Fruit fly (Drosophila melanogaster) whole organism, prepupa: ENCODE results near the gene CG7675.

ENCODE experiments used
- Blimp-1 ChIP-seq: fragments of 200-800 bp; sonication (Bioruptor generic); optimal IDR thresholded peaks from 3 replicates; lab custom pipeline; 2017; ENCODE audit warnings: missing biosample characterization, missing genetic modification characterization, mild to moderate bottlenecking, moderate library complexity, missing genetic modification reagents
- CG16779 ChIP-seq: fragments of 200-800 bp; sonication (Bioruptor generic); optimal IDR thresholded peaks from 3 replicates; lab custom pipeline; 2017; ENCODE audit warnings: missing biosample characterization, mild to moderate bottlenecking, missing genetic modification characterization
- Sox102F ChIP-seq: fragments of 200-800 bp; sonication (Bioruptor generic); optimal IDR thresholded peaks from 2 replicates; lab custom pipeline; 2016; ENCODE audit warnings: missing biosample characterization, mild to moderate bottlenecking, missing genetic modification characterization
- net ChIP-seq: fragments of 200-800 bp; sonication (Bioruptor generic); optimal IDR thresholded peaks from 3 replicates; lab custom pipeline; 2016; ENCODE audit warnings: missing biosample characterization, missing genetic modification characterization
- salr ChIP-seq, 2 experiments: fragments of 200-800 bp; sonication (Bioruptor generic); optimal IDR thresholded peaks; 3 replicates each; lab custom pipeline; 2016 to 2018; ENCODE audit warnings: missing biosample characterization in 2 of 2, missing genetic modification characterization in 2 of 2, mild to moderate bottlenecking in 1 of 2
- ss ChIP-seq, 2 experiments: fragments of 200-800 bp; sonication (Bioruptor generic); optimal IDR thresholded peaks; 2 replicates in 1 of 2; 3 replicates in 1 of 2; lab custom pipeline; 2017 to 2018; ENCODE audit warnings: mild to moderate bottlenecking in 2 of 2, missing biosample characterization in 2 of 2, missing genetic modification characterization in 2 of 2, moderate library complexity in 1 of 2

DNA sequence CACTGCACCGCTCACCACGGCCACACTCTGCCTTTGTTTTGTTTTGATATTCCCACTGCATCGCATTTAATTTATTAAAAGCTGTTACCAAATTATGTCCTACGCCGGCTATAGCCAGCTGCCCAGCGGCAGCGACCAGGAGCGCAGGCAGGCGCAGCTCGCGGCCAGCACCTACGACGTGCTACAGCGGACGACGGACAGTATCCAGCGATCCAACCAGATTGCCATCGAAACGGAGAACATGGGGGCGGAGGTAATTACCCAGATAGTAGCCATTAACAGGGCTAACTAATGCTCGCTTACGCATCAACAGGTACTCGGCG is 18.7 kb upstream of the CG7675 start:
- TF ChIP-seq Sox102F (GFP tag; lab: Kevin White, UChicago) = no peak
- TF ChIP-seq net (GFP tag; lab: Kevin White, UChicago) = no peak
- TF ChIP-seq ss (GFP tag; optimal IDR thresholded peaks at IDR 0.05; lab: Kevin White, UChicago) = no peak
- TF ChIP-seq salr (GFP tag; optimal IDR thresholded peaks at IDR 0.05; lab: Kevin White, UChicago) = no peak
- TF ChIP-seq Blimp-1 (GFP tag; lab: Kevin White, UChicago) = no peak
- no peak for TF ChIP-seq CG16779 (tag; lab: Kevin White, UChicago)
